Worm (Caenorhabditis elegans) whole organism, L3 larva: Measurements from ENCODE around the gene Y49E10.30.

Experiments used
- ama-1 ChIP-seq: fragments of 150-350 bp; optimal IDR thresholded peaks from 2 replicates; lab custom pipeline; 2018
- nhr-25 ChIP-seq: sonication (generic microtip); optimal IDR thresholded peaks from 2 replicates; lab custom pipeline; 2017; ENCODE audit warnings: missing biosample characterization, missing genetic modification characterization
- unc-39 ChIP-seq: sonication (generic microtip); optimal IDR thresholded peaks from 4 replicates; lab custom pipeline; 2017; ENCODE audit warnings: missing biosample characterization, missing genetic modification characterization
- unc-62 ChIP-seq: fragments of 150-350 bp; sonication (generic microtip); optimal IDR thresholded peaks from 4 replicates; lab custom pipeline; 2014; ENCODE audit warnings: missing biosample characterization, missing genetic modification reagents, missing genetic modification characterization
- ztf-11 ChIP-seq: fragments of 150-350 bp; optimal IDR thresholded peaks from 2 replicates; lab custom pipeline; 2014; ENCODE audit warnings: missing biosample characterization, missing genetic modification characterization

DNA sequence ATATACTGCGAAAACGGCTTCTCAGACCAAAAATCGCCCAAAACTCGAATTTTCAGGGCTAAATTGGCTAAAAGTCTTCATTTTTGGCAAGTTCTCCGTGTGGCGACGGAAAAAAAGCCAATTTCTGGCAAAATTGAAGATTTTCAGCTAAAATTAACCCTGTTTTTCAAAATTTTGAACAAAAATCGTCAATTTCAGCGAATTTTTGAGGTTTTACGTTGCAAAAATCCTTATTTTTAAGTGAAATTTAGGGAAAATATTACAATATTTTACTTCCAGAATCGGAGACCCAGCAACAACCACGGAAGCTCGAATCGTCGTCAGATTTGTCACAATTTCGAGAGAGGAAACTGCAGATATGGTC is 41.5 kb downstream of the Y49E10.30 start:
- TF ChIP-seq unc-62 (GFP tag; lab: Kevin White, UChicago) (no peak), nhr-25 (tag; lab: Kevin White, UChicago) (no peak), ama-1 (no peak), ztf-11 (tag; lab: Kevin White, UChicago) (no peak), unc-39 (tag; lab: Kevin White, UChicago) (no peak)
